Worm (Caenorhabditis elegans) whole organism, L4/young adult: ENCODE data around the gene cyk-7.

Source experiments
- W03F9.2 ChIP-seq: fragments of 150-350 bp; optimal IDR thresholded peaks from 2 replicates; lab custom pipeline; 2014; ENCODE audit warnings: missing biosample characterization, missing genetic modification characterization
- him-1 ChIP-seq: sonication (generic microtip); optimal IDR thresholded peaks from 2 replicates; lab custom pipeline; 2016; ENCODE audit warnings: missing genotype, missing genetic modification reagents, missing genetic modification characterization, missing compliant biosample characterization

DNA sequence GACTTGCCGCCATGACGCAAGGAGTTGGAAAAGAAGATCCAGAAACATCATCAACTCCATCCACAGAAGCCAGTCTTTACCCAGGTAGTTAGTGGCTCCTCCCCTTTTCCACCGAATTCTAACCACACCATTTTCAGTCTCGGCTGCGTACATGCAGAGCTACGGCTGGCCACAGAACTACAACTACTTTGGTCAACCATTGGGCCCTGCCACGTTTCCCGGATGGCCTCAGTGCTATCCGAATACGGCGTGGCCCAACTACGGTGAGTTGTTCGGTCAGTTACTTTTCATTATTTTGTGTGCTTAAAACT lies 19.8 kb upstream of the cyk-7 start:
- no peak for TF ChIP-seq W03F9.2
- TF ChIP-seq him-1, result no peak
